Fruit fly (Drosophila melanogaster): ENCODE measurements around the gene st.

DNA sequence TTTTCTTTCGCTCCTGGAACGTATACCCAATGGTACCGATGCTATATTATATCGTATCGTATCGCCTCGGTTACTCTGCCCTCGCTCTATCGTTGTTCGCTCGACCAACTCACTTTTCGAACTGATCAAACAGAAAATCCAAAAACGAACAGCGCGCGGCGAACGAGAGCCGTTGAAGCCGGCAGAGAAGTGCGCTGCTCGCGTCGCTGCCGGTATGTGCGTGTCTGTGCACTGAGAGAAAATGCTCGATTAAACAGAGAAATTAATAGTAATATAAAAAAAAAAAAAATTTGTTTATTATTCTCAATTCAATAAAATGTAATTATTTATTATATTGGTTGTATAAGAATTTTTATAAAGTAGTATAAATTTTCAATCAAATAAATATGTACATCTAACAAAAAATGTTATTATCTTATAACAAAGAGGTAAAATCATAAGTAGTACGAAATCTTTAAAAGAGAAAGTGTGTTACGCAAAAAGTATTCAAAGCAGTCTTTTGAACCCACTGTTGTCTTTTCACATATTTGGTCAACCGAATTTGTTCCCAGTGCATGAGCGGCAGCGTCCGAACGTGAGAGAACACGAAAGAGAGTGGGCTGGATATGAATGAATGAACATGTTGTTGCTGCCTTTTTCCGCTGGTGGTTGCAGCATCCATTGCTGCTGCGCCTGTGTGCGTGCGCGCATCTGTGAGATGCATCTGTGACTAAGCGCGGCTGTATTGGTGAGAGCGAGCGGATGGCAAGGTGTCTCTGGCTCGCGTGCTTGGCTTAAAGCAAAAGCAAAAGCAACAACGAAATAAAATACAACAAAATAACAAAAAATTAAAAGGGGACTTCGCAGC is 13.7 kb upstream of the st start, which contains the start of gene aos:
- TF ChIP-seq Clk (GFP tag; optimal IDR thresholded peaks at IDR 0.05) (no peak), Crg-1 (GFP tag; optimal IDR thresholded peaks at IDR 0.05) (no peak), CG12768 (GFP tag; optimal IDR thresholded peaks at IDR 0.05) (peak; percentile 17), cic (GFP tag; optimal IDR thresholded peaks at IDR 0.05) (no peak)

All from whole organism, adult.